Fruit fly (Drosophila melanogaster) whole organism, embryonic: ENCODE results near the gene Cdc14.

ENCODE experiments used
- Antp ChIP-seq: fragments of 200-800 bp; sonication (Bioruptor generic); optimal IDR thresholded peaks from 3 replicates; lab custom pipeline; 2016; ENCODE audit warnings: missing biosample characterization, missing genetic modification characterization
- CG11085 ChIP-seq: fragments of 200-800 bp; sonication (Bioruptor generic); IDR thresholded peaks from 2 replicates; pipeline ENCODE4 v1.3.6; 2022; ENCODE audit warnings: missing biosample characterization, missing genetic modification characterization
- CG12071 ChIP-seq: fragments of 200-800 bp; sonication (Bioruptor generic); optimal IDR thresholded peaks from 3 replicates; lab custom pipeline; 2018; ENCODE audit warnings: missing biosample characterization, mild to moderate bottlenecking, missing genetic modification characterization
- CG12391 ChIP-seq: fragments of 200-800 bp; sonication (Bioruptor generic); optimal IDR thresholded peaks from 3 replicates; lab custom pipeline; 2018; ENCODE audit warnings: missing biosample characterization, mild to moderate bottlenecking, missing genetic modification characterization, moderate library complexity
- CG12769 ChIP-seq: fragments of 200-800 bp; sonication (Bioruptor generic); optimal IDR thresholded peaks from 2 replicates; lab custom pipeline; 2019; ENCODE audit warnings: missing biosample characterization, mild to moderate bottlenecking, missing genetic modification characterization, moderate library complexity
- CG13424 ChIP-seq: fragments of 200-800 bp; sonication (Bioruptor generic); optimal IDR thresholded peaks from 2 replicates; lab custom pipeline; 2019; ENCODE audit warnings: missing biosample characterization, mild to moderate bottlenecking, missing genetic modification characterization, moderate library complexity
- CG13894 ChIP-seq: fragments of 200-800 bp; sonication (Bioruptor generic); optimal IDR thresholded peaks from 3 replicates; lab custom pipeline; 2018; ENCODE audit warnings: missing biosample characterization, mild to moderate bottlenecking, missing genetic modification characterization, moderate library complexity
- CG14050 ChIP-seq: fragments of 200-800 bp; sonication (Bioruptor generic); IDR thresholded peaks from 3 replicates; pipeline ENCODE4 v1.3.6; 2022; ENCODE audit warnings: missing biosample characterization, missing genetic modification characterization
- CG17359 ChIP-seq: fragments of 200-800 bp; sonication (Bioruptor generic); optimal IDR thresholded peaks from 3 replicates; lab custom pipeline; 2018; ENCODE audit warnings: missing biosample characterization, mild to moderate bottlenecking, missing genetic modification characterization, moderate library complexity
- CG17829 ChIP-seq: fragments of 200-800 bp; optimal IDR thresholded peaks from 2 replicates; lab custom pipeline; 2019; ENCODE audit warnings: missing biosample characterization, mild to moderate bottlenecking, missing genetic modification characterization, moderate library complexity
- CG2712 ChIP-seq: fragments of 200-800 bp; optimal IDR thresholded peaks from 3 replicates; lab custom pipeline; 2019; ENCODE audit warnings: missing biosample characterization, mild to moderate bottlenecking, missing genetic modification characterization, moderate library complexity
- CG2889 ChIP-seq: fragments of 200-800 bp; sonication (Bioruptor generic); IDR thresholded peaks from 3 replicates; pipeline ENCODE4 v1.3.6; 2022; ENCODE audit warnings: missing biosample characterization, missing genetic modification characterization
- CG4282 ChIP-seq: fragments of 200-800 bp; sonication (Bioruptor generic); optimal IDR thresholded peaks from 2 replicates; lab custom pipeline; 2016; ENCODE audit warnings: missing biosample characterization, missing genetic modification characterization
- CG4820 ChIP-seq: fragments of 200-800 bp; sonication (Bioruptor generic); optimal IDR thresholded peaks from 3 replicates; lab custom pipeline; 2016; ENCODE audit warnings: missing biosample characterization, missing genetic modification characterization
- CG5180 ChIP-seq: fragments of 200-800 bp; sonication (Bioruptor generic); optimal IDR thresholded peaks from 3 replicates; lab custom pipeline; 2017; ENCODE audit warnings: missing biosample characterization, missing genetic modification characterization, mild to moderate bottlenecking, moderate library complexity, missing genetic modification reagents
- CG7928 ChIP-seq: fragments of 200-800 bp; sonication (Bioruptor generic); optimal IDR thresholded peaks from 2 replicates; lab custom pipeline; 2017; ENCODE audit warnings: missing biosample characterization, mild to moderate bottlenecking, missing genetic modification characterization
- CG8388 ChIP-seq: fragments of 200-800 bp; sonication (Bioruptor generic); optimal IDR thresholded peaks from 2 replicates; lab custom pipeline; 2019; ENCODE audit warnings: missing biosample characterization, mild to moderate bottlenecking, missing genetic modification characterization, moderate library complexity
- CG9817 ChIP-seq: fragments of 200-800 bp; sonication (Bioruptor generic); optimal IDR thresholded peaks from 2 replicates; lab custom pipeline; 2018; ENCODE audit warnings: missing biosample characterization, mild to moderate bottlenecking, missing genetic modification characterization, moderate library complexity
- CHES-1-like ChIP-seq: fragments of 200-800 bp; sonication (Bioruptor generic); optimal IDR thresholded peaks from 2 replicates; lab custom pipeline; 2016; ENCODE audit warnings: missing biosample characterization, missing genetic modification characterization
- CoRest ChIP-seq: fragments of 200-800 bp; sonication (Bioruptor generic); optimal IDR thresholded peaks from 3 replicates; lab custom pipeline; 2018; ENCODE audit warnings: missing biosample characterization, mild to moderate bottlenecking, missing genetic modification characterization, moderate library complexity
- Dref ChIP-seq: fragments of 200-800 bp; sonication (Bioruptor generic); IDR thresholded peaks from 2 replicates; pipeline ENCODE4 v1.3.6; 2022; ENCODE audit warnings: missing biosample characterization, missing genetic modification characterization
- Fer1 ChIP-seq: fragments of 200-800 bp; sonication (Bioruptor generic); optimal IDR thresholded peaks from 2 replicates; lab custom pipeline; 2017; ENCODE audit warnings: missing biosample characterization, mild to moderate bottlenecking, missing genetic modification characterization
- MESR4 ChIP-seq: fragments of 200-800 bp; sonication (Bioruptor generic); optimal IDR thresholded peaks from 2 replicates; lab custom pipeline; 2018; ENCODE audit warnings: missing biosample characterization, mild to moderate bottlenecking, missing genetic modification characterization, moderate library complexity
- Med ChIP-seq: fragments of 200-800 bp; sonication (Bioruptor generic); peaks from one replicate; lab custom pipeline; 2016; ENCODE audit warnings: missing biosample characterization, missing genetic modification characterization, mild to moderate bottlenecking, inconsistent platforms, moderate library complexity
- Mes4 ChIP-seq: fragments of 200-800 bp; sonication (Bioruptor generic); optimal IDR thresholded peaks from 2 replicates; lab custom pipeline; 2016; ENCODE audit warnings: missing biosample characterization, missing genetic modification characterization
- Oli ChIP-seq: fragments of 200-800 bp; sonication (Bioruptor generic); optimal IDR thresholded peaks from 2 replicates; lab custom pipeline; 2018; ENCODE audit warnings: missing biosample characterization, mild to moderate bottlenecking, missing genetic modification characterization, moderate library complexity
- Ssrp ChIP-seq: fragments of 200-800 bp; sonication (Bioruptor generic); optimal IDR thresholded peaks from 2 replicates; lab custom pipeline; 2018; ENCODE audit warnings: missing biosample characterization, mild to moderate bottlenecking, missing genetic modification characterization, moderate library complexity
- ap ChIP-seq: fragments of 200-800 bp; sonication (Bioruptor generic); IDR thresholded peaks from 2 replicates; pipeline ENCODE4 v1.3.6; 2022; ENCODE audit warnings: missing biosample characterization, missing genetic modification characterization
- ato ChIP-seq: fragments of 200-800 bp; sonication (Bioruptor generic); IDR thresholded peaks from 2 replicates; pipeline ENCODE4 v1.3.6; 2022; ENCODE audit warnings: missing biosample characterization, missing genetic modification characterization; ENCODE audit not compliant: partially characterized antibody
- bsh ChIP-seq, 2 experiments: fragments of 200-800 bp; sonication (Bioruptor generic); optimal IDR thresholded peaks; 2 replicates each; lab custom pipeline; 2017 to 2018; ENCODE audit warnings: mild to moderate bottlenecking in 2 of 2, missing biosample characterization in 2 of 2, missing genetic modification characterization in 2 of 2, moderate library complexity in 1 of 2
- dimm ChIP-seq: fragments of 200-800 bp; sonication (Bioruptor generic); IDR thresholded peaks from 2 replicates; pipeline ENCODE4 v1.3.6; 2022; ENCODE audit warnings: missing biosample characterization, missing genetic modification characterization
- gce ChIP-seq: fragments of 200-800 bp; sonication (Bioruptor generic); IDR thresholded peaks from 3 replicates; pipeline ENCODE4 v1.3.6; 2022; ENCODE audit warnings: missing biosample characterization, missing genetic modification characterization
- ind ChIP-seq: fragments of 200-800 bp; sonication (Bioruptor generic); optimal IDR thresholded peaks from 3 replicates; lab custom pipeline; 2016; ENCODE audit warnings: missing biosample characterization, missing genetic modification characterization
- lmd ChIP-seq: fragments of 200-800 bp; sonication (Bioruptor generic); IDR thresholded peaks from 2 replicates; pipeline ENCODE4 v1.3.6; 2022; ENCODE audit warnings: missing biosample characterization, missing genetic modification characterization
- nmo ChIP-seq: fragments of 200-800 bp; sonication (Bioruptor generic); optimal IDR thresholded peaks from 2 replicates; lab custom pipeline; 2018; ENCODE audit warnings: missing biosample characterization, mild to moderate bottlenecking, missing genetic modification characterization, moderate library complexity
- nom ChIP-seq: fragments of 200-800 bp; sonication (Bioruptor generic); optimal IDR thresholded peaks from 2 replicates; lab custom pipeline; 2017; ENCODE audit warnings: missing biosample characterization, missing genetic modification characterization, mild to moderate bottlenecking, moderate library complexity, missing genetic modification reagents
- pan ChIP-seq, 4 experiments: fragments of >200 bp in 3 of 4; fragments of 200-800 bp in 1 of 4; sonication (Bioruptor generic) in 1 of 4; optimal IDR thresholded peaks in 3 of 4; IDR thresholded peaks in 1 of 4; 2 replicates each; pipeline versions ENCODE4 v1.3.6 to Lab custom; 2017 to 2022; ENCODE audit warnings: missing biosample characterization in 2 of 4, missing genetic modification characterization in 2 of 4, mixed read lengths in 1 of 4
- pita ChIP-seq: fragments of 200-800 bp; sonication (Bioruptor generic); optimal IDR thresholded peaks from 2 replicates; lab custom pipeline; 2017; ENCODE audit warnings: missing biosample characterization, mild to moderate bottlenecking, missing genetic modification characterization
- pum ChIP-seq: fragments of 200-800 bp; sonication (Bioruptor generic); optimal IDR thresholded peaks from 2 replicates; lab custom pipeline; 2016; ENCODE audit warnings: missing biosample characterization, missing genetic modification characterization
- sc ChIP-seq, 3 experiments: fragments of >200 bp in 2 of 3; fragments of 200-800 bp in 1 of 3; sonication (Bioruptor generic) in 1 of 3; optimal IDR thresholded peaks; 2 replicates in 2 of 3; 3 replicates in 1 of 3; lab custom pipeline; 2017; ENCODE audit warnings: mild to moderate bottlenecking in 1 of 3, missing biosample characterization in 1 of 3, missing genetic modification characterization in 1 of 3, missing genetic modification reagents in 1 of 3
- sd ChIP-seq: fragments of 200-800 bp; sonication (Bioruptor generic); optimal IDR thresholded peaks from 3 replicates; lab custom pipeline; 2018; ENCODE audit warnings: missing biosample characterization, mild to moderate bottlenecking, missing genetic modification characterization, moderate library complexity
- sens ChIP-seq: fragments of 200-800 bp; sonication (Bioruptor generic); peaks from one replicate; lab custom pipeline; 2016; ENCODE audit warnings: missing biosample characterization, missing genetic modification characterization
- slbo ChIP-seq: fragments of 200-800 bp; sonication (Bioruptor generic); IDR thresholded peaks from 2 replicates; pipeline ENCODE4 v1.3.6; 2022; ENCODE audit warnings: missing biosample characterization, missing genetic modification characterization
- sqz ChIP-seq: fragments of 200-800 bp; sonication (Bioruptor generic); optimal IDR thresholded peaks from 3 replicates; lab custom pipeline; 2018; ENCODE audit warnings: missing biosample characterization, mild to moderate bottlenecking, missing genetic modification characterization
- twi ChIP-seq: fragments of 200-800 bp; optimal IDR thresholded peaks from 2 replicates; lab custom pipeline; 2019; ENCODE audit warnings: missing biosample characterization, mild to moderate bottlenecking, missing genetic modification characterization, moderate library complexity
- wek ChIP-seq: fragments of 200-800 bp; sonication (Bioruptor generic); optimal IDR thresholded peaks from 3 replicates; lab custom pipeline; 2018; ENCODE audit warnings: missing biosample characterization, mild to moderate bottlenecking, missing genetic modification characterization, moderate library complexity
- z ChIP-seq: fragments of 200-800 bp; sonication (Bioruptor generic); IDR thresholded peaks from 3 replicates; pipeline ENCODE4 v1.3.6; 2022; ENCODE audit warnings: missing biosample characterization, missing genetic modification characterization

Gene Cdc14

DNA sequence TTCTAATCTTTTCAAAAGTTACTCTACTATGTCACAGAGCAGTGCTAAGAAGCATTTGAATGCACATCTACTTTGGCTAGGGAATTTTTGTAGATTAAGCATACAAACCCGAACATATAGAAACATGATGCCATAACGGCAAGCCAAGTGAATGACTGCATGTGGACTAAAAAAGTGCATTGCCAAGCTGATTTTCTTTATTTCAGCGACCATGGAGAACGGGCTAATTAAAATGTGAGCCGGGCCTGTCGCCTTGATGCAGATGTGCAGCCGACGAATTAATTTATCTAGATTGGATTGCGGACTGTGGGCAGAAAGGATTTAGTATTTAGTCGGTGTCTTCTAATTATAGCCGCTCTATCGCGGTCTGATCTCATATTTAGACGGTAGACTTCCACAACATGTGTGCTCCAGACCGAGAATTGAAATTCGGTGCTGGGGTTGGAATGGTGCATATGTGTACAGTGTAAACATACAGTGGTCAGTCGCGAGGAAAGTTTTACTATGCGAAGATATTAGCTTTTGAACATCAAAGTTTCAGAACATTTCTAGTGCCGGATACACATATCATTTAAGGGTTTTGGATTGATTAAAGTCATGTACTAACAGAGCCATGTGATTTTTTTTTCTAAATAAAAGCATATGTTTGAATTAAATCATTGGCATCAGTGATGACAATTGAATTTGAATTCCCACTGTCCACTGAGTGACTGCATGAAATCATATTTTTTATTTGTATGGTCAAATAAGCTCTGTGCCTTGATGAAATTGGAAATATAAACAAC lies 2.2 kb upstream of the Cdc14 start (continued):
- TF ChIP-seq ind (GFP tag; lab: Kevin White, UChicago) (peak; percentile 8), sens (peak; percentile 69), Oli (tag; lab: Kevin White, UChicago) (peak; percentile 17), CG9817 (tag; lab: Kevin White, UChicago) (peak; percentile 2), bsh (GFP tag; optimal IDR thresholded peaks at IDR 0.05; lab: Kevin White, UChicago) (peak in 1 of 2 experiments; percentile 36), CG17829 (no peak), gce (GFP tag; lab: Robert Waterston, UW) (no peak), twi (tag; lab: Kevin White, UChicago) (peak; percentile 99), sd (tag; lab: Kevin White, UChicago) (no peak), CG4820 (GFP tag; lab: Kevin White, UChicago) (no peak), CG13894 (tag; lab: Kevin White, UChicago) (no peak), Mes4 (no peak), CHES-1-like (GFP tag; lab: Kevin White, UChicago) (no peak), CG14050 (GFP tag; lab: Robert Waterston, UW) (no peak), CG8388 (GFP tag; lab: Kevin White, UChicago) (peak; percentile 33), Antp (GFP tag; lab: Kevin White, UChicago) (no peak), nom (GFP tag; lab: Kevin White, UChicago) (no peak), CG4282 (GFP tag; lab: Kevin White, UChicago) (no peak), CG17359 (tag; lab: Kevin White, UChicago) (no peak), nmo (GFP tag; lab: Kevin White, UChicago) (peak; percentile 1), CG12071 (GFP tag; lab: Kevin White, UChicago) (no peak), sc (optimal IDR thresholded peaks at IDR 0.05; lab: Kevin White, UChicago) (no peak), sc (GFP tag; optimal IDR thresholded peaks at IDR 0.05; lab: Kevin White, UChicago) (peak; percentile 11), ap (GFP tag; lab: Robert Waterston, UW) (no peak), CG12391 (tag; lab: Kevin White, UChicago) (peak; percentile 32), CoRest (tag; lab: Kevin White, UChicago) (no peak), Ssrp (peak; percentile 18), wek (no peak), slbo (peak; percentile 10; the same call in 1 of the 2 replicates), pita (no peak), ato (GFP tag; lab: Robert Waterston, UW) (no peak), dimm (GFP tag; lab: Robert Waterston, UW) (no peak)

DNA sequence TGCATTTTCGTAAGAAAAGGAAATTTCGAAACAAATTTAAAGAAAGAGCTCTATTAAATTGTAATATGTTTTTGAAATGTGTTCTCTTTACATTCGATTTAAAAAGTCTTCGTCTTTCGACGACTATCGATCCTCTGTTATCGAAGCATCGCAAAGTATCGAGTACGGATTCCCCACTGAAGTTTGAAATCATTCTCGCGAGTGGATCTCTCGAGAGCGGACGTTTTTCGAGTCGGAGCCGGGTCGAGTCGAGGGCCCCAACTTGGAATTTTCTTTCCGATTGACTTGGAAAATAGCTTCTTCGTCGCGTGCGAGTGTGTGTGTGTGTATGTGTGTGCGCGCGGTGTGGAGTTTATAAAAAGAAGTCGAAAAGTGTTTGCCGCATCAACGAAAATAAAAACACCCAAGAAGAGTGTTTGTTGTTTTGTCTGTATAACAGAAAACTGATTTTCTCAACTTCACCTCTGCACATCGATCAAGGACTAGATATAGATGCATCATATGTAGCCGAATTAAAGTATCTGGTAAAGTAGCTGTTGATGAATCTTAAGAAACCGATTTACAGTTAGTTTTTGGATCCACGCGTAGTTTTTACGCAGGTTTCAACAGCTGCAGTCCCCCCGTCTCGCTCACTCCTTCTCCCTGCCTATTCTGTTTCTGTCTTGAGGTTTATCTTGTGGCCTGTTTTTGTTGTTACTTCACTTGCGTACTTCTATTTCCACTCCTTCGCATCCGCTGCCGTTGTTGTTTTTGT lies 923 bp upstream of the Cdc14 start, which contains the start of gene LanB1:
LanB1 (plus strand) TSS at position 190 of the 754 bp plus-strand sequence.
- TF ChIP-seq CHES-1-like (GFP tag; lab: Kevin White, UChicago) (peak; percentile 11), pum (GFP tag; lab: Kevin White, UChicago) (no peak), CG2889 (GFP tag; lab: Robert Waterston, UW) (no peak), Fer1 (GFP tag; lab: Kevin White, UChicago) (peak; percentile 1), CG13424 (tag; lab: Kevin White, UChicago) (no peak), Med (GFP tag; lab: Kevin White, UChicago) (peak; percentile 75), Dref (GFP tag; lab: Robert Waterston, UW) (peak; percentile 69), lmd (GFP tag; lab: Robert Waterston, UW) (no peak), MESR4 (GFP tag; lab: Kevin White, UChicago) (peak; percentile 26), CG11085 (no peak), CG7928 (no peak), sqz (peak; percentile 26), pan (optimal IDR thresholded peaks at IDR 0.05; lab: Kevin White, UChicago) (no peak), pan (GFP tag; optimal IDR thresholded peaks at IDR 0.05 in 1 of 2, IDR thresholded peaks at IDR 0.05 in 1 of 2) (peak in 1 of 2 experiments; percentile 5), CG12769 (tag; lab: Kevin White, UChicago) (peak; percentile 35), CG5180 (no peak), CG2712 (tag; lab: Kevin White, UChicago) (peak; percentile 34), z (GFP tag; lab: Robert Waterston, UW) (peak; percentile 60; the same call in 2 of the 3 replicates)
